Fruit fly (Drosophila melanogaster): Measurements from ENCODE around the gene CG31875.
A peak's percentile ranks its signal among the peaks of the same experiment; 100 is the strongest.

dm6 chr2L:9986402-9987350 is 15.9 kb downstream of the CG31875 start:
- TF ChIP-seq CG9948 (tag; optimal IDR thresholded peaks at IDR 0.05) (peak; percentile 92), Snoo (tag; optimal IDR thresholded peaks at IDR 0.05) (peak; percentile 81), Pif1A (GFP tag; optimal IDR thresholded peaks at IDR 0.05) (peak; percentile 93), CG4496 (GFP tag; IDR thresholded peaks at IDR 0.05) (peak; percentile 95), CG15710 (tag; optimal IDR thresholded peaks at IDR 0.05) (peak; percentile 94), Ets98B (GFP tag; IDR thresholded peaks at IDR 0.05) (peak; percentile 95), EcR (GFP tag; optimal IDR thresholded peaks at IDR 0.05) (peak; percentile 76), CG32121 (GFP tag; IDR thresholded peaks at IDR 0.05) (peak; percentile 89), gl (tag; optimal IDR thresholded peaks at IDR 0.05) (peak; percentile 92), Pif1B (GFP tag; optimal IDR thresholded peaks at IDR 0.05) (peak; percentile 95)
